Worm (Caenorhabditis elegans) whole organism, L1 larva: Measurements from ENCODE around the gene wht-6.

ENCODE experiments used
- F16B12.6 ChIP-seq: fragments of 150-350 bp; optimal IDR thresholded peaks from 2 replicates; lab custom pipeline; 2014; ENCODE audit warnings: missing biosample characterization, missing genetic modification characterization
- aha-1 ChIP-seq: fragments of 150-350 bp; optimal IDR thresholded peaks from 2 replicates; lab custom pipeline; 2014; ENCODE audit warnings: missing biosample characterization, missing genetic modification characterization
- alr-1 ChIP-seq: fragments of 200-800 bp; sonication (Bioruptor generic); optimal IDR thresholded peaks from 2 replicates; lab custom pipeline; 2018; ENCODE audit warnings: borderline replicate concordance, mild to moderate bottlenecking, missing genetic modification characterization, missing compliant biosample characterization
- blmp-1 ChIP-seq: fragments of 150-350 bp; optimal IDR thresholded peaks from 2 replicates; lab custom pipeline; 2014; ENCODE audit warnings: missing biosample characterization, missing genetic modification characterization
- ceh-63 ChIP-seq: fragments of 200-800 bp; sonication (Bioruptor generic); optimal IDR thresholded peaks from 2 replicates; lab custom pipeline; 2018; ENCODE audit warnings: mild to moderate bottlenecking, missing genetic modification characterization, missing compliant biosample characterization
- ceh-90 ChIP-seq: sonication (generic microtip); optimal IDR thresholded peaks from 2 replicates; lab custom pipeline; 2016; ENCODE audit warnings: missing genetic modification characterization, missing compliant biosample characterization
- dpl-1 ChIP-seq, 3 experiments: fragments of 150-350 bp in 2 of 3; sonication (generic microtip) in 1 of 3; optimal IDR thresholded peaks; 2 replicates each; lab custom pipeline; 2014 to 2017; ENCODE audit warnings: missing biosample characterization in 3 of 3, missing genetic modification characterization in 3 of 3, missing genetic modification reagents in 3 of 3
- dsc-1 ChIP-seq: sonication (generic microtip); optimal IDR thresholded peaks from 2 replicates; lab custom pipeline; 2016; ENCODE audit warnings: mild to moderate bottlenecking, missing genetic modification characterization, missing compliant biosample characterization
- egl-27 ChIP-seq, 2 experiments: fragments of 150-350 bp in 1 of 2; sonication (generic microtip); optimal IDR thresholded peaks; 3 replicates each; lab custom pipeline; 2017 to 2018; ENCODE audit warnings: missing biosample characterization in 2 of 2, missing genetic modification characterization in 2 of 2, missing genetic modification reagents in 2 of 2
- fkh-10 ChIP-seq: sonication (generic microtip); optimal IDR thresholded peaks from 2 replicates; lab custom pipeline; 2017; ENCODE audit warnings: missing biosample characterization, missing genetic modification reagents, missing genetic modification characterization
- fkh-4 ChIP-seq: sonication (generic microtip); optimal IDR thresholded peaks from 2 replicates; lab custom pipeline; 2016; ENCODE audit warnings: missing compliant biosample characterization, missing genetic modification characterization, borderline replicate concordance
- fkh-8 ChIP-seq: sonication (generic microtip); optimal IDR thresholded peaks from 2 replicates; lab custom pipeline; 2016; ENCODE audit warnings: mild to moderate bottlenecking, missing genetic modification characterization, missing compliant biosample characterization
- grh-1 ChIP-seq: fragments of 200-800 bp; sonication (Bioruptor generic); IDR thresholded peaks from 2 replicates; pipeline ENCODE4 v1.3.6; 2022; ENCODE audit warnings: missing genetic modification reagents, missing genetic modification characterization, missing compliant biosample characterization
- hpl-2 ChIP-seq: fragments of 150-350 bp; optimal IDR thresholded peaks from 2 replicates; lab custom pipeline; 2014; ENCODE audit warnings: missing biosample characterization, missing genetic modification reagents, missing genetic modification characterization
- lin-13 ChIP-seq: fragments of 150-350 bp; optimal IDR thresholded peaks from 2 replicates; lab custom pipeline; 2014; ENCODE audit warnings: missing biosample characterization, missing genetic modification reagents, missing genetic modification characterization
- lin-14 ChIP-seq: fragments of 200-800 bp; sonication (Bioruptor generic); optimal IDR thresholded peaks from 2 replicates; lab custom pipeline; 2018; ENCODE audit warnings: mild to moderate bottlenecking, missing genetic modification characterization, moderate library complexity, missing compliant biosample characterization
- lin-15B ChIP-seq: fragments of 150-350 bp; sonication (generic microtip); optimal IDR thresholded peaks from 3 replicates; lab custom pipeline; 2014; ENCODE audit warnings: missing biosample characterization, missing genetic modification characterization
- lin-35 ChIP-seq, 2 experiments: fragments of 150-350 bp; optimal IDR thresholded peaks; 2 replicates each; lab custom pipeline; 2014; ENCODE audit warnings: missing biosample characterization in 2 of 2, missing genetic modification characterization in 2 of 2, missing genetic modification reagents in 2 of 2
- lin-39 ChIP-seq: fragments of 150-350 bp; optimal IDR thresholded peaks from 2 replicates; lab custom pipeline; 2014; ENCODE audit warnings: missing biosample characterization, missing genetic modification reagents, missing genetic modification characterization
- lir-3 ChIP-seq: sonication (generic microtip); optimal IDR thresholded peaks from 2 replicates; lab custom pipeline; 2016; ENCODE audit warnings: mild to moderate bottlenecking, missing genetic modification characterization, moderate library complexity, missing compliant biosample characterization; ENCODE audit not compliant: poor library complexity
- mdl-1 ChIP-seq, 2 experiments: fragments of 150-350 bp; optimal IDR thresholded peaks; 2 replicates each; lab custom pipeline; 2014 to 2017; ENCODE audit warnings: missing biosample characterization in 2 of 2, missing genetic modification characterization in 2 of 2, inconsistent platforms in 1 of 2
- mef-2 ChIP-seq: fragments of 150-350 bp; optimal IDR thresholded peaks from 2 replicates; lab custom pipeline; 2014; ENCODE audit warnings: missing biosample characterization, missing genetic modification characterization
- mep-1 ChIP-seq: fragments of 150-350 bp; optimal IDR thresholded peaks from 2 replicates; lab custom pipeline; 2014; ENCODE audit warnings: missing biosample characterization, missing genetic modification characterization
- nhr-19 ChIP-seq: fragments of 200-800 bp; sonication (Bioruptor generic); conservative IDR thresholded peaks from 2 replicates; pipeline ENCODE4 v1.3.6; 2022; ENCODE audit warnings: missing genetic modification characterization, missing compliant biosample characterization
- nhr-20 ChIP-seq: sonication (generic microtip); optimal IDR thresholded peaks from 2 replicates; lab custom pipeline; 2016; ENCODE audit warnings: mild to moderate bottlenecking, missing genetic modification characterization, missing compliant biosample characterization
- nhr-47 ChIP-seq: sonication (generic microtip); optimal IDR thresholded peaks from 2 replicates; lab custom pipeline; 2016; ENCODE audit warnings: mild to moderate bottlenecking, missing genetic modification characterization, moderate library complexity, missing compliant biosample characterization
- nhr-76 ChIP-seq: sonication (generic microtip); optimal IDR thresholded peaks from 2 replicates; lab custom pipeline; 2017; ENCODE audit warnings: missing biosample characterization, missing genetic modification characterization
- nhr-85 ChIP-seq: sonication (generic microtip); peaks from one replicate; lab custom pipeline; 2016; ENCODE audit warnings: missing genetic modification characterization, inconsistent platforms, missing compliant biosample characterization
- pag-3 ChIP-seq: sonication (generic microtip); optimal IDR thresholded peaks from 2 replicates; lab custom pipeline; 2017; ENCODE audit warnings: missing genetic modification characterization, mild to moderate bottlenecking, missing compliant biosample characterization, antibody characterized with exemption, borderline replicate concordance; ENCODE audit not compliant: insufficient read depth
- rnt-1 ChIP-seq: sonication (generic microtip); optimal IDR thresholded peaks from 2 replicates; lab custom pipeline; 2016; ENCODE audit warnings: mild to moderate bottlenecking, missing genetic modification characterization, moderate library complexity, missing compliant biosample characterization
- skn-1 ChIP-seq: fragments of 150-350 bp; optimal IDR thresholded peaks from 2 replicates; lab custom pipeline; 2014; ENCODE audit warnings: missing biosample characterization, missing genetic modification characterization
- sox-4 ChIP-seq: sonication (generic microtip); optimal IDR thresholded peaks from 2 replicates; lab custom pipeline; 2016; ENCODE audit warnings: missing genetic modification characterization, missing compliant biosample characterization
- sup-37 ChIP-seq: fragments of 200-800 bp; sonication (Bioruptor generic); optimal IDR thresholded peaks from 2 replicates; lab custom pipeline; 2018; ENCODE audit warnings: mild to moderate bottlenecking, missing genetic modification characterization, missing compliant biosample characterization
- tbx-2 ChIP-seq: sonication (generic microtip); optimal IDR thresholded peaks from 2 replicates; lab custom pipeline; 2016; ENCODE audit warnings: missing genetic modification characterization, missing compliant biosample characterization
- tlp-1 ChIP-seq: fragments of 150-350 bp; optimal IDR thresholded peaks from 2 replicates; lab custom pipeline; 2014; ENCODE audit warnings: missing biosample characterization, missing genetic modification characterization
- unc-30 ChIP-seq: sonication (generic microtip); optimal IDR thresholded peaks from 2 replicates; lab custom pipeline; 2017; ENCODE audit warnings: missing biosample characterization, missing genetic modification characterization
- vab-15 ChIP-seq: sonication (generic microtip); optimal IDR thresholded peaks from 2 replicates; lab custom pipeline; 2017; ENCODE audit warnings: missing genotype, mild to moderate bottlenecking, missing genetic modification characterization, missing compliant biosample characterization
- ztf-11 ChIP-seq, 2 experiments: sonication (generic microtip); optimal IDR thresholded peaks; 2 replicates each; lab custom pipeline; 2016 to 2017; ENCODE audit warnings: missing genetic modification characterization in 2 of 2, missing biosample characterization in 1 of 2, missing compliant biosample characterization in 1 of 2
- ztf-4 ChIP-seq: fragments of 150-350 bp; optimal IDR thresholded peaks from 2 replicates; lab custom pipeline; 2014; ENCODE audit warnings: missing biosample characterization, missing genetic modification characterization

Gene wht-6

ce11 chrIII:6431766-6432228 lies 39.8 kb upstream of the wht-6 start, which contains the start of the genes mrps-17 and txdc-9 (continued):
- no peak for TF ChIP-seq hpl-2 (GFP tag; lab: Kevin White, UChicago)
- TF ChIP-seq fkh-4 = no peak
- no peak for TF ChIP-seq alr-1 (tag; lab: Kevin White, UChicago)
- TF ChIP-seq egl-27 (tag; optimal IDR thresholded peaks at IDR 0.05; lab: Kevin White, UChicago) = no peak
- TF ChIP-seq lin-39 (tag; lab: Kevin White, UChicago) = no peak
- TF ChIP-seq ztf-4 (tag; lab: Kevin White, UChicago) = peak; percentile 49
- no peak for TF ChIP-seq blmp-1 (tag; lab: Kevin White, UChicago)
- no peak for TF ChIP-seq aha-1 (tag; lab: Kevin White, UChicago)
- peak; percentile 78 for TF ChIP-seq nhr-20 (tag; lab: Kevin White, UChicago)

ce11 chrIII:6432939-6433338 lies 38.6 kb upstream of the wht-6 start, which contains the start of gene vps-16:
vps-16 (plus strand) TSS chrIII:6433239.
- TF ChIP-seq grh-1 (GFP tag; lab: Robert Waterston, UW) (no peak), lin-15B (tag; lab: Kevin White, UChicago) (no peak), rnt-1 (tag; lab: Kevin White, UChicago) (no peak), mef-2 (no peak), nhr-20 (tag; lab: Kevin White, UChicago) (no peak), fkh-8 (tag; lab: Kevin White, UChicago) (no peak), F16B12.6 (tag; lab: Kevin White, UChicago) (no peak), unc-30 (tag; lab: Kevin White, UChicago) (no peak), nhr-85 (tag; lab: Kevin White, UChicago) (no peak), nhr-76 (tag; lab: Kevin White, UChicago) (no peak), tlp-1 (tag; lab: Kevin White, UChicago) (no peak), tbx-2 (tag; lab: Kevin White, UChicago) (no peak), nhr-47 (no peak), sup-37 (GFP tag; lab: Kevin White, UChicago) (no peak), lin-13 (no peak), vab-15 (tag; lab: Kevin White, UChicago) (no peak), ceh-90 (tag; lab: Kevin White, UChicago) (no peak), lin-35 (GFP tag; optimal IDR thresholded peaks at IDR 0.05; lab: Kevin White, UChicago) (no peak), ztf-11 (tag; optimal IDR thresholded peaks at IDR 0.05; lab: Kevin White, UChicago) (no peak)

- TF ChIP-seq fkh-10 (GFP tag; lab: Kevin White, UChicago) (no peak), nhr-19 (GFP tag; lab: Robert Waterston, UW) (no peak), lir-3 (tag; lab: Kevin White, UChicago) (no peak), mef-2 (no peak), dpl-1 (GFP tag; optimal IDR thresholded peaks at IDR 0.05; lab: Kevin White, UChicago) (no peak), aha-1 (tag; lab: Kevin White, UChicago) (no peak), sup-37 (GFP tag; lab: Kevin White, UChicago) (no peak), mdl-1 (tag; optimal IDR thresholded peaks at IDR 0.05; lab: Kevin White, UChicago) (no peak), skn-1 (tag; lab: Kevin White, UChicago) (no peak), sox-4 (no peak), hpl-2 (GFP tag; lab: Kevin White, UChicago) (no peak), mep-1 (tag; lab: Kevin White, UChicago) (no peak), ceh-63 (GFP tag; lab: Kevin White, UChicago) (no peak), pag-3 (no peak), dsc-1 (tag; lab: Kevin White, UChicago) (no peak), lin-14 (GFP tag; lab: Kevin White, UChicago) (no peak)
Observed at ce11 chrIII:6436308-6436707, 35.2 kb upstream of the wht-6 start, which contains the start of gene C05D11.1. C05D11.1 (plus strand) TSS chrIII:6436608.
